Fruit fly (Drosophila melanogaster) whole organism, prepupa: Measurements from ENCODE around the gene Kyat.

Experiments
- Blimp-1 ChIP-seq: fragments of 200-800 bp; sonication (Bioruptor generic); optimal IDR thresholded peaks from 3 replicates; lab custom pipeline; 2017; ENCODE audit warnings: missing biosample characterization, missing genetic modification characterization, mild to moderate bottlenecking, moderate library complexity, missing genetic modification reagents
- CG10631 ChIP-seq: fragments of 200-800 bp; sonication (Bioruptor generic); optimal IDR thresholded peaks from 2 replicates; lab custom pipeline; 2016; ENCODE audit warnings: missing biosample characterization, missing genetic modification characterization
- CG1621 ChIP-seq: fragments of 200-800 bp; sonication (Bioruptor generic); optimal IDR thresholded peaks from 3 replicates; lab custom pipeline; 2018; ENCODE audit warnings: missing biosample characterization, mild to moderate bottlenecking, missing genetic modification characterization
- CG31627 ChIP-seq: fragments of 200-800 bp; sonication (Bioruptor generic); optimal IDR thresholded peaks from 3 replicates; lab custom pipeline; 2016; ENCODE audit warnings: missing biosample characterization, missing genetic modification characterization
- CG32006 ChIP-seq: fragments of 200-800 bp; sonication (Bioruptor generic); optimal IDR thresholded peaks from 3 replicates; lab custom pipeline; 2017; ENCODE audit warnings: missing biosample characterization, mild to moderate bottlenecking, missing genetic modification characterization
- CG3919 ChIP-seq: fragments of 200-800 bp; sonication (Bioruptor generic); optimal IDR thresholded peaks from 3 replicates; lab custom pipeline; 2016; ENCODE audit warnings: missing biosample characterization, missing genetic modification characterization
- CG6276 ChIP-seq: fragments of 200-800 bp; sonication (Bioruptor generic); optimal IDR thresholded peaks from 2 replicates; lab custom pipeline; 2017; ENCODE audit warnings: missing biosample characterization, mild to moderate bottlenecking, missing genetic modification characterization
- CG6792 ChIP-seq: fragments of 200-800 bp; sonication (Bioruptor generic); optimal IDR thresholded peaks from 3 replicates; lab custom pipeline; 2016; ENCODE audit warnings: missing biosample characterization, missing genetic modification characterization
- CG7368 ChIP-seq: fragments of 200-800 bp; sonication (Bioruptor generic); optimal IDR thresholded peaks from 3 replicates; lab custom pipeline; 2016; ENCODE audit warnings: missing biosample characterization, missing genetic modification characterization
- CG8632 ChIP-seq: fragments of 200-800 bp; sonication (Bioruptor generic); optimal IDR thresholded peaks from 3 replicates; lab custom pipeline; 2016; ENCODE audit warnings: missing biosample characterization, missing genetic modification characterization
- Eip75B ChIP-seq: fragments of 200-800 bp; sonication (Bioruptor generic); optimal IDR thresholded peaks from 3 replicates; lab custom pipeline; 2016; ENCODE audit warnings: missing biosample characterization, missing genetic modification characterization
- Eip78C ChIP-seq: fragments of 200-800 bp; sonication (Bioruptor generic); peaks from one replicate; lab custom pipeline; 2016; ENCODE audit warnings: missing biosample characterization, missing genetic modification characterization
- Ets96B ChIP-seq: fragments of 200-800 bp; optimal IDR thresholded peaks from 2 replicates; lab custom pipeline; 2019; ENCODE audit warnings: missing biosample characterization, mild to moderate bottlenecking, missing genetic modification characterization, moderate library complexity
- Gug ChIP-seq: fragments of 200-800 bp; sonication (Bioruptor generic); IDR thresholded peaks from 2 replicates; pipeline ENCODE4 v1.3.6; 2022; ENCODE audit warnings: missing biosample characterization, missing genetic modification characterization
- Hr38 ChIP-seq: sonication (Bioruptor generic); optimal IDR thresholded peaks from 2 replicates; lab custom pipeline; 2016; ENCODE audit warnings: missing biosample characterization, missing genetic modification characterization
- Hr4 ChIP-seq: fragments of 200-800 bp; sonication (Bioruptor generic); optimal IDR thresholded peaks from 3 replicates; lab custom pipeline; 2016; ENCODE audit warnings: missing biosample characterization, missing genetic modification characterization
- Lpt ChIP-seq: fragments of 200-800 bp; sonication (Bioruptor generic); optimal IDR thresholded peaks from 3 replicates; lab custom pipeline; 2016; ENCODE audit warnings: missing biosample characterization, missing genetic modification characterization
- OdsH ChIP-seq: fragments of 200-800 bp; sonication (Bioruptor generic); optimal IDR thresholded peaks from 3 replicates; lab custom pipeline; 2016; ENCODE audit warnings: missing biosample characterization, missing genetic modification characterization
- Sox102F ChIP-seq: fragments of 200-800 bp; sonication (Bioruptor generic); optimal IDR thresholded peaks from 2 replicates; lab custom pipeline; 2016; ENCODE audit warnings: missing biosample characterization, mild to moderate bottlenecking, missing genetic modification characterization
- Sox14 ChIP-seq: fragments of 200-800 bp; sonication (Bioruptor generic); optimal IDR thresholded peaks from 3 replicates; lab custom pipeline; 2016; ENCODE audit warnings: missing biosample characterization, missing genetic modification characterization
- Sox15 ChIP-seq: fragments of 200-800 bp; sonication (Bioruptor generic); optimal IDR thresholded peaks from 3 replicates; lab custom pipeline; 2016; ENCODE audit warnings: missing biosample characterization, missing genetic modification characterization
- cyc ChIP-seq: fragments of 200-800 bp; sonication (Bioruptor generic); optimal IDR thresholded peaks from 3 replicates; lab custom pipeline; 2016; ENCODE audit warnings: missing biosample characterization, missing genetic modification characterization
- dac ChIP-seq: fragments of 200-800 bp; sonication (Bioruptor generic); optimal IDR thresholded peaks from 2 replicates; lab custom pipeline; 2017; ENCODE audit warnings: missing biosample characterization, mild to moderate bottlenecking, missing genetic modification characterization
- eg ChIP-seq: fragments of 200-800 bp; sonication (Bioruptor generic); IDR thresholded peaks from 3 replicates; pipeline ENCODE4 v1.3.6; 2022; ENCODE audit warnings: missing biosample characterization, missing genetic modification characterization
- esn ChIP-seq: fragments of 200-800 bp; sonication (Bioruptor generic); optimal IDR thresholded peaks from 2 replicates; lab custom pipeline; 2016; ENCODE audit warnings: missing biosample characterization, mild to moderate bottlenecking, missing genetic modification characterization, moderate library complexity
- fkh ChIP-seq: fragments of 200-800 bp; sonication (Bioruptor generic); optimal IDR thresholded peaks from 3 replicates; lab custom pipeline; 2017; ENCODE audit warnings: missing biosample characterization, mild to moderate bottlenecking, missing genetic modification characterization, moderate library complexity
- lz ChIP-seq: fragments of 200-800 bp; sonication (Bioruptor generic); optimal IDR thresholded peaks from 3 replicates; lab custom pipeline; 2016; ENCODE audit warnings: missing biosample characterization, missing genetic modification characterization
- pdm3 ChIP-seq: fragments of 200-800 bp; sonication (Bioruptor generic); optimal IDR thresholded peaks from 3 replicates; lab custom pipeline; 2016; ENCODE audit warnings: missing biosample characterization, missing genetic modification characterization
- salr ChIP-seq, 2 experiments: fragments of 200-800 bp; sonication (Bioruptor generic); optimal IDR thresholded peaks; 3 replicates each; lab custom pipeline; 2016 to 2018; ENCODE audit warnings: missing biosample characterization in 2 of 2, missing genetic modification characterization in 2 of 2, mild to moderate bottlenecking in 1 of 2
- spab ChIP-seq: fragments of 200-800 bp; sonication (Bioruptor generic); optimal IDR thresholded peaks from 2 replicates; lab custom pipeline; 2017; ENCODE audit warnings: missing biosample characterization, mild to moderate bottlenecking, missing genetic modification characterization, missing genetic modification reagents
- ss ChIP-seq, 2 experiments: fragments of 200-800 bp; sonication (Bioruptor generic); optimal IDR thresholded peaks; 2 replicates in 1 of 2; 3 replicates in 1 of 2; lab custom pipeline; 2017 to 2018; ENCODE audit warnings: mild to moderate bottlenecking in 2 of 2, missing biosample characterization in 2 of 2, missing genetic modification characterization in 2 of 2, moderate library complexity in 1 of 2
- svp ChIP-seq: fragments of 200-800 bp; sonication (Bioruptor generic); peaks from one replicate; lab custom pipeline; 2016; ENCODE audit warnings: missing biosample characterization, missing genetic modification characterization
- vri ChIP-seq: fragments of 200-800 bp; sonication (Bioruptor generic); optimal IDR thresholded peaks from 3 replicates; lab custom pipeline; 2016; ENCODE audit warnings: missing biosample characterization, mild to moderate bottlenecking, missing genetic modification characterization

Gene Kyat

DNA sequence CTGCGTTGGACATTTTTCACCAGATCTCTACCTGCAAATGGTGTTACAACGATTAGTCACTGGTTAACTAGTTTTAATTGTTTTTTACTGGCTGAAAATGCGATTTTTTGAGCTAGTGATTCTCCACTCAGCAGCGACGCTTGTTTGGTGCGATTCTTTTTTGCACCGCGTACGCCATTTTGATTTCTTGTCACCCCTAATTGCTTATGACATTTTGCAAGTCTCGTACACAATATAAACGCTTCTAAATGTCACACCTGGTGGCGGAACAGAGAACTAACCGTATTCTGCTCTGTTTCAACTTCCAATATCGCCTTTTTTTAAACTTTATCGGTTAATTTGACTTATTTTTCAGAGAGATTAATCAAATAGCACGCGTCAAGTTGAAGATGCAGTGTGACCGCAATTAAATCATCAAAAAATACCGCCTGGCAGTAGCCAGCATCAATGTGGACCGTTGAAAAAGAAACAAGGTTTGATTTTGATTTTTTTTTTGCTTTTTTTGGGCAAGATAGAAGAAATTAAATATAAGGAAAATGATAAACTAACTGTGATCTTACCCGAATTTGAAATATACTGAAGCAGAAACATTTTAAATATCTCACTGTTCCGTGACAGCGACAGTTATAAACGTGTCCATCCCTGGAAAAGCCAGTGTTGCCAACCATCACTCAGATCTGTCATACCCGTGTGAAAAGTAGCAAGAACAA is 3.2 kb downstream of the Kyat start, which contains the start of the genes COX5A and glo (continued):
- TF ChIP-seq OdsH (peak; percentile 75), vri (GFP tag; lab: Kevin White, UChicago) (peak; percentile 88), salr (GFP tag; optimal IDR thresholded peaks at IDR 0.05; lab: Kevin White, UChicago) (no peak), CG7368 (GFP tag; lab: Kevin White, UChicago) (no peak), Blimp-1 (GFP tag; lab: Kevin White, UChicago) (no peak), svp (peak; percentile 63), CG32006 (no peak), fkh (GFP tag; lab: Kevin White, UChicago) (peak; percentile 34), eg (GFP tag; lab: Robert Waterston, UW) (no peak; the same call in 2 of the 3 replicates), ss (GFP tag; optimal IDR thresholded peaks at IDR 0.05; lab: Kevin White, UChicago) (no peak), CG6792 (peak; percentile 51), Sox102F (GFP tag; lab: Kevin White, UChicago) (no peak), CG6276 (no peak), spab (GFP tag; lab: Kevin White, UChicago) (no peak), Hr4 (GFP tag; lab: Kevin White, UChicago) (peak; percentile 76), Lpt (GFP tag; lab: Kevin White, UChicago) (peak; percentile 50)

DNA sequence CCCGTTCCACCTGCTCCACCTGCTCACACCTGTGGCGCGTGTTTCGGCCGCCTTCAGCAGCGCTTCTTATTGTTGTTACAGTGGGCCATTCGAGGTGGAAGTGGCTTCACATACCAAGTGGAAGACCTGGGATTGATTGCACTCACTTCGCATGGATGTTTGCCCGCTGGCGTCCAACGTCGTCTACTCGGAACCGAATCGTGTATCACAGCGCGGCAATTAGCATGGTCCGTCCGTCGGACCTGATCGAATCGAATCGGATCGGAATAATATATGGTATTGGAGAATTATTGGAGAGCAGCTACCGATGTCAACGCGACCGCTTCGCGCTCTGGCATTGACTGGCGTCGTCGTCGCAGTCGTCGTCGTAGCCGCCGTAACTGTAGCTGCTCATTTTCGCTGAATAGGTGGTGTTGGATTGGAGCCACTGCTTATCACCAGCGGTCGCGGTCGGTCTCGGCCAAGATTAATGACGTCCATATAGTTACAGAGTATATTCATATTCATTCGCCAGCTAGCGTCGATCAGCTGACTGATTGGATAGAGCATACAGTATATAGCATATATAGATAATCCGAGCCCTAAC is 9.3 kb downstream of the Kyat start, which contains the start of gene ClC-a:
TSS of gene ClC-a (minus strand) at position 327 of the 586 bp plus-strand sequence.
- TF ChIP-seq cyc (GFP tag; lab: Kevin White, UChicago), result no peak
- TF ChIP-seq CG3919, result no peak
- no peak for TF ChIP-seq Sox102F (GFP tag; lab: Kevin White, UChicago)
- no peak for TF ChIP-seq dac (GFP tag; lab: Kevin White, UChicago)
- no peak for TF ChIP-seq OdsH
- TF ChIP-seq CG10631, result no peak
- TF ChIP-seq Sox14 (GFP tag; lab: Kevin White, UChicago), result peak; percentile 12
- no peak for TF ChIP-seq esn (GFP tag; lab: Kevin White, UChicago)
- no peak for TF ChIP-seq Blimp-1 (GFP tag; lab: Kevin White, UChicago)
- TF ChIP-seq CG8632, result no peak
- TF ChIP-seq eg (GFP tag; lab: Robert Waterston, UW), result no peak
- TF ChIP-seq pdm3, result no peak
- no peak for TF ChIP-seq Ets96B
- TF ChIP-seq Lpt (GFP tag; lab: Kevin White, UChicago), result no peak
- peak; percentile 24 for TF ChIP-seq vri (GFP tag; lab: Kevin White, UChicago)
- peak; percentile 40 for TF ChIP-seq Eip78C
- TF ChIP-seq svp, result peak; percentile 81
- no peak for TF ChIP-seq Sox15 (GFP tag; lab: Kevin White, UChicago)
- TF ChIP-seq CG1621 (tag; lab: Kevin White, UChicago), result no peak
- peak; percentile 16 to 20 for TF ChIP-seq ss (GFP tag; optimal IDR thresholded peaks at IDR 0.05; lab: Kevin White, UChicago)

DNA sequence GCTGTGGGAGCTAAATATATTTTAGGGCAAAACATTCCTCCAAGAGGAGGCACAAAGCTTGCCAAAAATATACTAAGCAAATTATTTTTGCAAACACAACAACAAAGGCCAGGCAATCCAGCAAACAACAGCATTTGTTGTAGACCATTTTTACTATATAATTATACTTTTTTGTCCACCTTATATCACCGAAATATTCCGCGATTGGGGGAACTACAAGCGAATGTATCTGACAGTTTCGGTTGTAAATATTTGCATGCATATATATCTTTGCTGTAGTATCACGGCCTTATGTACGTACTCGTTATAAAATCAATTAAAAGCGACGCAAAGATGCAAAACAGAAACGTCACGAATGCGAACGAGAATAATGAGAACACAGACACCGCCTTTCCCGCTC is 9.8 kb downstream of the Kyat start:
- peak; percentile 15 for TF ChIP-seq fkh (GFP tag; lab: Kevin White, UChicago)
- no peak for TF ChIP-seq CG8632
- TF ChIP-seq Hr38 (GFP tag; lab: Kevin White, UChicago), result no peak
- TF ChIP-seq, all 60 proteins: peak for 1

DNA sequence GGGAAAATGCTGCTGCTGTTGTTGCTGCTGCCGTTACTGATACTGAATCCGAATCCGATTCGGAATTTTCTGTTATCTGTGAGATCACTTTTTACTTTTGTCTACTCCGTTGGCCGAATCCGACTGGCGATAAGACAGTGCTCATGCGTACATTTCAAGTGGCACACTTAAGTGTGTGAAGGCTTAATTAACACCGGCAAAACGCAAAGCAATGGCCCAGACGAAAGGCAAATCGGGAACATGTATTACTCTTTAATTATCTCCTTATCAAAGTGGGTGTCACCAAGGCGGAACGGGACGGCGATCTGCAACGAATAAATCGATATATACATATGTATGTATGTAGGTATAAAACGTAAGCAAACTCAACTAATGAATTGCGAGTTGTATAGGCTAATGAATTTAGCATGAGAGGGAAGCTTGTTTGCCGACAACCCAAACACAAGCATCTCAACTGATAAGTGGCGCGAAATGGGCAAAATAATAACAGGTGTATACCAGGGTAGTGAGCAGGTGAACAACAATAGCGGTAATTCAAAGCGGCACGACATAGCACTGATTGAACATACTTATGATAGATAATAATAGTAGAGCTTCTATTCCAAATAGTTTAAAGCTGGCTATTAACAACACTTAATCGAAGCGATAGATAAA is 11.3 kb downstream of the Kyat start:
- TF ChIP-seq Gug (GFP tag; lab: Robert Waterston, UW), result no peak
- TF ChIP-seq svp, result peak; percentile 89
- peak; percentile 20 for TF ChIP-seq vri (GFP tag; lab: Kevin White, UChicago)
- TF ChIP-seq, all 60 proteins: peak for 2

DNA sequence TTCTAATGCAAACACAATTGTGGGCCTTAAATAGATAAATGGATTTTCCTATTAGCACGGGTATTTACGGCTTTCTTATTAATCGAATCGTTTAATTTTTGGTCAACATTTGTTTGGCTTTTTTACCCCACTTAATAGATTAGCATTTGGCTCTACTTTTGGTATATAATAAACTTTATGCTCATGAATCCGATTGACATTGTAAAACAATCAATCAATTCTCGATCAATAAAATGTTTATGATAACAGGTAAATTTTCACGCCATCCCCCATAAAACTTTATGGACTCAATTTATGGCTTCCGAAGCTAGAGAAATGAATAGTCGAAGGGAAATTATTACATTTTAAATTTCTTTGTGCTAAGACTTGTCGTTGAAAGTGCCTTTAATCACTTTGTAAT is 12.7 kb downstream of the Kyat start:
- no peak for TF ChIP-seq CG7368 (GFP tag; lab: Kevin White, UChicago)
- no peak for TF ChIP-seq pdm3
- no peak for TF ChIP-seq Eip75B (GFP tag; lab: Kevin White, UChicago)
- no peak for TF ChIP-seq lz (GFP tag; lab: Kevin White, UChicago)
- no peak for TF ChIP-seq CG31627 (GFP tag; lab: Kevin White, UChicago)
- peak; percentile 57 for TF ChIP-seq fkh (GFP tag; lab: Kevin White, UChicago)
- TF ChIP-seq dac (GFP tag; lab: Kevin White, UChicago), result no peak
